Fruit fly (Drosophila melanogaster): ENCODE measurements around the gene CG12535.

The CG12535 gene

dm6 chrX:3427614-3427965 is 21.2 kb downstream of the CG12535 start (continued):
- TF ChIP-seq lbe (GFP tag; optimal IDR thresholded peaks at IDR 0.05) (peak; percentile 69), ERR (GFP tag; optimal IDR thresholded peaks at IDR 0.05) (peak; percentile 28), ATbp (GFP tag; optimal IDR thresholded peaks at IDR 0.05) (peak; percentile 55), Camta (GFP tag; optimal IDR thresholded peaks at IDR 0.05) (peak; percentile 72), caup (GFP tag; optimal IDR thresholded peaks at IDR 0.05; ENCODE audit: severe bottlenecking) (no peak), YL-1 (GFP tag; optimal IDR thresholded peaks at IDR 0.05) (no peak), al (GFP tag; IDR thresholded peaks at IDR 0.05) (0 out of 2 replicates have a peak, but pooled peaks have one; percentile 38), HHEX (GFP tag; optimal IDR thresholded peaks at IDR 0.05) (peak; percentile 7), CG11247 (GFP tag; IDR thresholded peaks at IDR 0.05) (peak; percentile 53; the same call in 1 of the 2 replicates), Ada2b (GFP tag; IDR thresholded peaks at IDR 0.05) (peak; percentile 51; the same call in 1 of the 2 replicates), Side (GFP tag; optimal IDR thresholded peaks at IDR 0.05) (peak; percentile 67), CG11560 (tag; IDR thresholded peaks at IDR 0.05) (0 out of 3 replicates have a peak, but pooled peaks have one; percentile 16), CG11456 (GFP tag; IDR thresholded peaks at IDR 0.05) (peak; percentile 57; the same call in 1 of the 3 replicates), CG8290 (GFP tag; optimal IDR thresholded peaks at IDR 0.05) (peak; percentile 54), CG8290 (tag; optimal IDR thresholded peaks at IDR 0.05) (peak; percentile 22 to 35), CG13624 (GFP tag; optimal IDR thresholded peaks at IDR 0.05) (peak; percentile 65), HLH54F (GFP tag; optimal IDR thresholded peaks at IDR 0.05) (peak; percentile 26), dan (GFP tag; IDR thresholded peaks at IDR 0.05) (peak; percentile 88), Lhr (GFP tag; optimal IDR thresholded peaks at IDR 0.05) (peak; percentile 36), Hr78 (GFP tag; optimal IDR thresholded peaks at IDR 0.05) (no peak), ind (GFP tag; optimal IDR thresholded peaks at IDR 0.05) (no peak), dpn (GFP tag; optimal IDR thresholded peaks at IDR 0.05) (peak; percentile 74 to 81), cato (GFP tag; optimal IDR thresholded peaks at IDR 0.05; ENCODE audit: borderline replicate concordance) (peak; percentile 48), NFAT (GFP tag; IDR thresholded peaks at IDR 0.05) (no peak), CG14710 (tag; optimal IDR thresholded peaks at IDR 0.05) (peak; percentile 59), CG15073 (GFP tag; optimal IDR thresholded peaks at IDR 0.05) (peak; percentile 23), CTCF (GFP tag; optimal IDR thresholded peaks at IDR 0.05) (no peak), CG14050 (GFP tag; IDR thresholded peaks at IDR 0.05) (peak; percentile 22; the same call in 1 of the 3 replicates), ase (GFP tag; IDR thresholded peaks at IDR 0.05) (0 out of 3 replicates have a peak, but pooled peaks have one; percentile 63), hkb (optimal IDR thresholded peaks at IDR 0.05) (no peak), hkb (GFP tag; IDR thresholded peaks at IDR 0.05) (peak; percentile 63), CG43689 (GFP tag; IDR thresholded peaks at IDR 0.05) (no peak), CG31441 (GFP tag; IDR thresholded peaks at IDR 0.05) (peak; percentile 74), E2f1 (GFP tag; IDR thresholded peaks at IDR 0.05) (peak; percentile 67), usp (GFP tag; optimal IDR thresholded peaks at IDR 0.05) (no peak), CG2116 (GFP tag; optimal IDR thresholded peaks at IDR 0.05) (peak; percentile 30), stwl (tag; optimal IDR thresholded peaks at IDR 0.05) (peak; percentile 26), sc (optimal IDR thresholded peaks at IDR 0.05) (no peak), sc (GFP tag; optimal IDR thresholded peaks at IDR 0.05) (peak; percentile 30), CG6791 (GFP tag; IDR thresholded peaks at IDR 0.05; ENCODE audit: partially characterized antibody) (no peak), psq (GFP tag; optimal IDR thresholded peaks at IDR 0.05) (peak; percentile 37), ci (GFP tag; IDR thresholded peaks at IDR 0.05) (peak; percentile 87), sqz (GFP tag; optimal IDR thresholded peaks at IDR 0.05) (no peak), jigr1 (GFP tag; IDR thresholded peaks at IDR 0.05) (no peak), fd64A (GFP tag; optimal IDR thresholded peaks at IDR 0.05) (no peak), Oaz (GFP tag; IDR thresholded peaks at IDR 0.05) (no peak), crc (GFP tag; optimal IDR thresholded peaks at IDR 0.05) (peak; percentile 45)
